Worm (Caenorhabditis elegans): ENCODE measurements around the gene kcnl-3.

DNA sequence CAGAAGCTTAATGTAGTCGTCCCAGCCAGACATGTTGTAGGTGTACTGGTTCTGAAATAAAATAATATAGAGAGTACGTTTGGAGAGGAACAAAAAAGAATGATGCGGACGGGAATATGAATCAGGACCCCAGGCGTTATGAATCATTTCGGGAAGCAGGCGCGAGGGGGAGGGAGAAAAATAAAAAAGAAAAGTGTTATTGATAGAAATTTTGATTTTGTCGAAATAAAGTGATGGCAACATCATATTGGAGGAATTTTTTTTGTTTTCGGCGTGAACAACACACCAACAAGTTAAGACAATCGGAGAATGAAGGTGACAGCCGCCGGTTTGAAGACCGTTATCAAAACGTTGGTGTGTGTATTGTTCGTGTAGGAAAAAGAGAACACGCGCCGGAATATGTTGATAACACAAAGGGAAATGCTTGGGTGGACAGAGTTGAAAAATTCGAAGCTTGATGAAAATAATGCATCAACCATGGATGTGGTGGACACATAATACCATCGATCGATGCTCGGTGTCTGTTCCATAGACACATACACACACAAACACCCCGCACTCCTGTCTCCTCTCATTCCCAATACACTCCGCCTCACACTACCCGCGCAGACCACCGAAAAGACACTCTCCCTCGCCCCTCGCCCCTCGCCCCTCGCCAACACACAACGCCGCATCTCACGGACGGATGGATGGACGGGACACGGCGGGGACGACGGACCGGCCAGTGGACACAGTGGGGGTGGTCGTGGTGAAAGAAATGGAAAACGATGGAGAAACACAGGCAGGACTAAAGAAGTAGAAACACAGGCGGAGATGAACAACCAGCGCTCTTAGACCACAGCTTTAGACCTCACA lies 32.4 kb upstream of the kcnl-3 start, which contains the start of gene pfn-2:
- TF ChIP-seq tab-1 (GFP tag; IDR thresholded peaks at IDR 0.05) (no peak), ref-1 (GFP tag; conservative IDR thresholded peaks at IDR 0.05) (no peak), flt-1 (GFP tag; IDR thresholded peaks at IDR 0.05) (peak; percentile 57; the same call in 1 of the 2 replicates)

Data from whole organism, midembryonic.